Worm (Caenorhabditis elegans) whole organism, mixed stage, embryonic: ENCODE data around the gene chil-4.

Source experiments
- M03D4.4 ChIP-seq: sonication (generic microtip); optimal IDR thresholded peaks from 2 replicates; lab custom pipeline; 2017; ENCODE audit warnings: mild to moderate bottlenecking, missing genetic modification characterization, missing compliant biosample characterization
- bed-3 ChIP-seq: fragments of 200-800 bp; sonication (Bioruptor generic); optimal IDR thresholded peaks from 3 replicates; lab custom pipeline; 2018; ENCODE audit warnings: mild to moderate bottlenecking, missing genetic modification characterization, moderate library complexity, missing compliant biosample characterization
- blmp-1 ChIP-seq: fragments of 150-350 bp; optimal IDR thresholded peaks from 2 replicates; lab custom pipeline; 2014; ENCODE audit warnings: missing biosample characterization, missing genetic modification characterization
- ceh-39 ChIP-seq: fragments of 150-350 bp; optimal IDR thresholded peaks from 2 replicates; lab custom pipeline; 2014; ENCODE audit warnings: missing biosample characterization, missing genetic modification characterization
- ceh-43 ChIP-seq: fragments of 200-800 bp; sonication (Bioruptor generic); optimal IDR thresholded peaks from 2 replicates; lab custom pipeline; 2018; ENCODE audit warnings: mild to moderate bottlenecking, missing genetic modification characterization, moderate library complexity, missing compliant biosample characterization
- ces-1 ChIP-seq: fragments of 150-350 bp; optimal IDR thresholded peaks from 2 replicates; lab custom pipeline; 2014; ENCODE audit warnings: missing biosample characterization, missing genetic modification reagents, missing genetic modification characterization
- cnd-1 ChIP-seq: fragments of 200-800 bp; sonication (Bioruptor generic); optimal IDR thresholded peaks from 2 replicates; lab custom pipeline; 2018; ENCODE audit warnings: mild to moderate bottlenecking, missing genetic modification characterization, missing compliant biosample characterization
- drap-1 ChIP-seq: fragments of 200-800 bp; sonication (Bioruptor generic); optimal IDR thresholded peaks from 3 replicates; lab custom pipeline; 2018; ENCODE audit warnings: mild to moderate bottlenecking, missing genetic modification characterization, missing compliant biosample characterization
- elt-3 ChIP-seq: fragments of 150-350 bp; optimal IDR thresholded peaks from 2 replicates; lab custom pipeline; 2014; ENCODE audit warnings: missing biosample characterization, missing genetic modification characterization
- flh-1 ChIP-seq: fragments of 200-800 bp; sonication (Bioruptor generic); optimal IDR thresholded peaks from 2 replicates; lab custom pipeline; 2018; ENCODE audit warnings: mild to moderate bottlenecking, missing genetic modification characterization, moderate library complexity, missing compliant biosample characterization
- ham-2 ChIP-seq: fragments of 200-800 bp; sonication (Bioruptor generic); optimal IDR thresholded peaks from 2 replicates; lab custom pipeline; 2018; ENCODE audit warnings: mild to moderate bottlenecking, missing genetic modification characterization, missing compliant biosample characterization
- lin-13 ChIP-seq: fragments of 150-350 bp; optimal IDR thresholded peaks from 2 replicates; lab custom pipeline; 2014; ENCODE audit warnings: missing biosample characterization, missing genetic modification characterization
- lin-32 ChIP-seq: fragments of 200-800 bp; sonication (Bioruptor generic); optimal IDR thresholded peaks from 2 replicates; lab custom pipeline; 2018; ENCODE audit warnings: mild to moderate bottlenecking, missing genetic modification characterization, missing compliant biosample characterization
- lsy-2 ChIP-seq: fragments of 150-350 bp; optimal IDR thresholded peaks from 2 replicates; lab custom pipeline; 2014; ENCODE audit warnings: missing biosample characterization, missing genetic modification characterization
- mab-5 ChIP-seq: fragments of 150-350 bp; optimal IDR thresholded peaks from 2 replicates; lab custom pipeline; 2014; ENCODE audit warnings: missing biosample characterization, missing genetic modification characterization
- mls-2 ChIP-seq: sonication (generic microtip); optimal IDR thresholded peaks from 2 replicates; lab custom pipeline; 2016; ENCODE audit warnings: mild to moderate bottlenecking, missing genetic modification characterization, moderate library complexity, missing compliant biosample characterization
- nhr-2 ChIP-seq: fragments of 150-350 bp; optimal IDR thresholded peaks from 2 replicates; lab custom pipeline; 2014; ENCODE audit warnings: missing biosample characterization, missing genetic modification characterization
- nhr-237 ChIP-seq: fragments of 150-350 bp; optimal IDR thresholded peaks from 2 replicates; lab custom pipeline; 2014; ENCODE audit warnings: missing biosample characterization, missing genetic modification characterization
- nhr-76 ChIP-seq: sonication (generic microtip); optimal IDR thresholded peaks from 2 replicates; lab custom pipeline; 2017; ENCODE audit warnings: missing biosample characterization, missing genetic modification characterization
- pha-4 ChIP-seq: fragments of 150-350 bp; optimal IDR thresholded peaks from 2 replicates; lab custom pipeline; 2018; ENCODE audit warnings: missing biosample characterization, missing genetic modification reagents, missing genetic modification characterization
- sem-2 ChIP-seq: fragments of 200-800 bp; sonication (Bioruptor generic); optimal IDR thresholded peaks from 2 replicates; lab custom pipeline; 2018; ENCODE audit warnings: mild to moderate bottlenecking, missing genetic modification characterization, missing compliant biosample characterization
- snpc-4 ChIP-seq: fragments of 150-350 bp; optimal IDR thresholded peaks from 2 replicates; lab custom pipeline; 2014; ENCODE audit warnings: missing biosample characterization, missing genetic modification characterization
- sptf-1 ChIP-seq: sonication (generic microtip); optimal IDR thresholded peaks from 2 replicates; lab custom pipeline; 2017; ENCODE audit warnings: mild to moderate bottlenecking, missing genetic modification characterization, moderate library complexity, missing compliant biosample characterization
- tbx-8 ChIP-seq: fragments of 200-800 bp; sonication (Bioruptor generic); optimal IDR thresholded peaks from 2 replicates; lab custom pipeline; 2018; ENCODE audit warnings: mild to moderate bottlenecking, missing genetic modification characterization, moderate library complexity, missing compliant biosample characterization
- unc-120 ChIP-seq: sonication (generic microtip); optimal IDR thresholded peaks from 2 replicates; lab custom pipeline; 2017; ENCODE audit warnings: missing genetic modification characterization, missing compliant biosample characterization; ENCODE audit not compliant: poor library complexity, severe bottlenecking
- unc-39 ChIP-seq: fragments of 150-350 bp; optimal IDR thresholded peaks from 2 replicates; lab custom pipeline; 2014; ENCODE audit warnings: missing biosample characterization, missing genetic modification characterization
- unc-62 ChIP-seq: fragments of 150-350 bp; optimal IDR thresholded peaks from 2 replicates; lab custom pipeline; 2014; ENCODE audit warnings: missing biosample characterization, missing genetic modification reagents, missing genetic modification characterization
- zip-8 ChIP-seq: fragments of 150-350 bp; optimal IDR thresholded peaks from 2 replicates; lab custom pipeline; 2014; ENCODE audit warnings: missing biosample characterization, missing genetic modification characterization
- ztf-11 ChIP-seq: fragments of 150-350 bp; optimal IDR thresholded peaks from 2 replicates; lab custom pipeline; 2014; ENCODE audit warnings: missing biosample characterization, missing genetic modification characterization

chil-4 gene

DNA sequence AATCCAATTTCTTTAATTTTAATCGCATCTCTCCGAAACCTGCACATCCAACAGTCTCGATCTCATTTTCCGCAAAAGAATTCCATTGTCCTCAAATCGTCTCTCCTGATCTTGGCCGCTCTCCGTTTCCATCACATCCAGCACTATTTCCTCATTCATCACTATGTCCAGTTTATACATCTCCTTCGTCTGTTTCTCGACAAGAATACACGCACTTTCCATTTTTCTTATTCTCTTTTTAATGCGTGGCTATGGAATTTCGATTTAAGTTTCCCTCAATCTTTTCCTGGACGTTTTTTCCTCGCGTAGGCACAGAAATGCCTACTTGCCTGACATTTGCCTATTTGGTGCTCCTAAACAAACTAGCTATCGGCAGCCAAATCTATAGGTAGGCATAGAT is 24.3 kb upstream of the chil-4 start:
- TF ChIP-seq nhr-76 (no peak), M03D4.4 (tag; lab: Kevin White, UChicago) (no peak), blmp-1 (peak; percentile 35), sptf-1 (no peak), bed-3 (no peak), nhr-237 (tag; lab: Kevin White, UChicago) (no peak)

- TF ChIP-seq unc-120 (tag; lab: Kevin White, UChicago) (no peak), drap-1 (GFP tag; lab: Kevin White, UChicago) (no peak), tbx-8 (no peak), mls-2 (no peak)
These were observed 19.1 kb upstream of the chil-4 start, which contains the start of the genes chil-2 and ctsa-3.2 for ce11 chrII:9874508-9875229. TSS of gene chil-2 (minus strand) at chrII:9874608. TSS of gene ctsa-3.2 (plus strand) at chrII:9875179.

DNA sequence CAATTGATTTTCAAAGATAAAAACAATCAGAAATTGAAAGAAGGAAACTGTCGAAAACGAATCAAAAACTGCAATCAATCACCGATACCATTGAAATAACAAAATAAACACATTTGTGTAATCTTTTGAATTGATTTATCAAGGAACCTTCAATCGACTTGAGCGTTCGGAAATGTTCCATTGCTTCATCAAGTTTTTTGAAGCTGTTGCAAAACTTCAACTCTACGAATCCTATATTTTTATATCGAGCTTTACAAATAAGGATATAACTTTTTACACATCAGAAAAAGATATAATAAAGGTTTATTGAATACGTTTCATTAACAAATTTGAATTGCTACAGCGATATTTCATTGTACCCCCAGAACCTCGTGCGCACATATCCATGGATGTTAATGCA is 17.4 kb upstream of the chil-4 start, which contains the start of gene chil-8:
Gene chil-8 (minus strand): TSS at position 101 of the 400 bp plus-strand sequence.
- TF ChIP-seq flh-1 (GFP tag; lab: Kevin White, UChicago) (no peak), elt-3 (tag; lab: Kevin White, UChicago) (no peak), ham-2 (GFP tag; lab: Kevin White, UChicago) (no peak), drap-1 (GFP tag; lab: Kevin White, UChicago) (no peak), lin-13 (tag; lab: Kevin White, UChicago) (no peak), unc-39 (tag; lab: Kevin White, UChicago) (no peak), ces-1 (GFP tag; lab: Kevin White, UChicago) (no peak), tbx-8 (no peak), mls-2 (no peak), ceh-43 (no peak), nhr-2 (tag; lab: Kevin White, UChicago) (no peak), nhr-76 (no peak), sem-2 (GFP tag; lab: Kevin White, UChicago) (no peak), ztf-11 (no peak), lin-32 (GFP tag; lab: Kevin White, UChicago) (no peak)

DNA sequence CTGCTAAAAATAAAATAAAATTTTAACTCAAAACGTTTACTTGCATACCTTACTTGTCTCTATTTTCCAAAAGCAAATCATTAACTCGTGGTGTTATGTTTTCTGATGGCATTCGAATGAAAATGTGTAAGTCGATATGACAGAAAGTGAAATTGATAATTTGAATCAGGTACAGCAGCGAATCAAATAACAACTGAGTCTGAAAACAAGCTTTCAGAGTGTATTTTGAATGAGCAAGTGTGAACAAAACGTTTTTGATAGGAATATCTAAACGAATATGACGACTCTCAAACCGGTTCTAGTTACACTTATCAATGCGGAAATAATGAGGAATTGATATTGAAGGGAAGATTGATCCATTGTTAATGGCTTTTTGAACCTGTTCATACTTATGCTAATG is 15.5 kb upstream of the chil-4 start, which contains the start of gene chil-7:
Gene chil-7 (minus strand): TSS at position 112 of the 400 bp plus-strand sequence.
- no peak for TF ChIP-seq lin-32 (GFP tag; lab: Kevin White, UChicago)
- TF ChIP-seq sem-2 (GFP tag; lab: Kevin White, UChicago) = no peak
- no peak for TF ChIP-seq ceh-39 (tag; lab: Kevin White, UChicago)
- TF ChIP-seq ceh-43 = no peak
- no peak for TF ChIP-seq pha-4 (tag; lab: Kevin White, UChicago)
- TF ChIP-seq nhr-237 (tag; lab: Kevin White, UChicago) = no peak
- no peak for TF ChIP-seq ztf-11
- no peak for TF ChIP-seq unc-62 (GFP tag; lab: Kevin White, UChicago)
- TF ChIP-seq flh-1 (GFP tag; lab: Kevin White, UChicago) = no peak
- no peak for TF ChIP-seq mab-5
- no peak for TF ChIP-seq elt-3 (tag; lab: Kevin White, UChicago)
- TF ChIP-seq lsy-2 (tag; lab: Kevin White, UChicago) = no peak
- no peak for TF ChIP-seq blmp-1
- no peak for TF ChIP-seq M03D4.4 (tag; lab: Kevin White, UChicago)

DNA sequence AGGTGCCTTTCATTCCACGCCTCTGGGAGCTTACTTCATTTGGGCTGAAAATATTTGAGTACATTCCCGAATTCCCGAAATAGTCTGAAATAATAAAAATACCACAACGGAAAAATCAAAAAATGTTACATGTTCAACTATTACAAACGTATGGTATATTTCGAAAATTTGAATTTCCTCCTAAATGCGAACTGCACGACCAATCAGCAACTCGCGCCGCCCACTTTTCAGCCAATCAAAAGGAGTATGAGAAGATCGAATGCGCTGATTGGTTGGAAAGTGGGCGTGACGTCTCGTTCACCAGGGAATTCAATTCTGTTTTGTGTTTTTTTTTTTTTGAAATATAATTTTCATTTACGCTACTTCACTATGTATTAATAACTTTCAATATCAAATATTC is 13.2 kb upstream of the chil-4 start, which contains the start of gene old-1:
Gene old-1 (minus strand): TSS at position 50 of the 400 bp plus-strand sequence.
- TF ChIP-seq elt-3 (tag; lab: Kevin White, UChicago) = no peak
- TF ChIP-seq pha-4 (tag; lab: Kevin White, UChicago) = no peak
- no peak for TF ChIP-seq drap-1 (GFP tag; lab: Kevin White, UChicago)
- no peak for TF ChIP-seq cnd-1 (tag; lab: Kevin White, UChicago)
- no peak for TF ChIP-seq ceh-39 (tag; lab: Kevin White, UChicago)
- no peak for TF ChIP-seq snpc-4 (tag; lab: Kevin White, UChicago)
- no peak for TF ChIP-seq unc-120 (tag; lab: Kevin White, UChicago)
- TF ChIP-seq mab-5 = no peak
- TF ChIP-seq ceh-43 = no peak
- no peak for TF ChIP-seq ces-1 (GFP tag; lab: Kevin White, UChicago)
- no peak for TF ChIP-seq lin-32 (GFP tag; lab: Kevin White, UChicago)
- TF ChIP-seq zip-8 (tag; lab: Kevin White, UChicago) = no peak
- TF ChIP-seq M03D4.4 (tag; lab: Kevin White, UChicago) = no peak
